Fruit fly (Drosophila melanogaster) whole organism, embryonic: ENCODE results near the gene Hecw.

Experiments
- Adf1 ChIP-seq: fragments of 200-800 bp; sonication (Bioruptor generic); IDR thresholded peaks from 2 replicates; pipeline ENCODE4 v1.3.6; 2022; ENCODE audit warnings: missing biosample characterization, missing genetic modification characterization
- Aef1 ChIP-seq: fragments of 200-800 bp; sonication (Bioruptor generic); IDR thresholded peaks from 3 replicates; pipeline ENCODE4 v1.3.6; 2022; ENCODE audit warnings: missing biosample characterization, missing genetic modification characterization
- CG10543 ChIP-seq: fragments of 200-800 bp; sonication (Bioruptor generic); optimal IDR thresholded peaks from 3 replicates; lab custom pipeline; 2017; ENCODE audit warnings: missing biosample characterization, mild to moderate bottlenecking, missing genetic modification characterization, moderate library complexity
- CG11456 ChIP-seq: fragments of 200-800 bp; sonication (Bioruptor generic); IDR thresholded peaks from 3 replicates; pipeline ENCODE4 v1.3.6; 2022; ENCODE audit warnings: missing biosample characterization, missing genetic modification characterization
- CG12391 ChIP-seq: fragments of 200-800 bp; sonication (Bioruptor generic); optimal IDR thresholded peaks from 3 replicates; lab custom pipeline; 2018; ENCODE audit warnings: missing biosample characterization, mild to moderate bottlenecking, missing genetic modification characterization, moderate library complexity
- CG14667 ChIP-seq: fragments of 200-800 bp; sonication (Bioruptor generic); IDR thresholded peaks from 2 replicates; pipeline ENCODE4 v1.3.6; 2022; ENCODE audit warnings: missing biosample characterization, missing genetic modification characterization
- CG18262 ChIP-seq: fragments of 200-800 bp; optimal IDR thresholded peaks from 3 replicates; lab custom pipeline; 2019; ENCODE audit warnings: missing biosample characterization, mild to moderate bottlenecking, missing genetic modification characterization, moderate library complexity
- CG2712 ChIP-seq: fragments of 200-800 bp; optimal IDR thresholded peaks from 3 replicates; lab custom pipeline; 2019; ENCODE audit warnings: missing biosample characterization, mild to moderate bottlenecking, missing genetic modification characterization, moderate library complexity
- CG3163 ChIP-seq: fragments of 200-800 bp; sonication (Bioruptor generic); optimal IDR thresholded peaks from 3 replicates; lab custom pipeline; 2016; ENCODE audit warnings: missing biosample characterization, missing genetic modification characterization
- CG32767 ChIP-seq: fragments of 200-800 bp; sonication (Bioruptor generic); IDR thresholded peaks from 2 replicates; pipeline ENCODE4 v1.3.6; 2022; ENCODE audit warnings: missing biosample characterization, missing genetic modification characterization
- CG6689 ChIP-seq: fragments of 200-800 bp; sonication (Bioruptor generic); IDR thresholded peaks from 2 replicates; pipeline ENCODE4 v1.3.6; 2022; ENCODE audit warnings: missing biosample characterization, missing genetic modification characterization
- CG8089 ChIP-seq: fragments of 200-800 bp; sonication (Bioruptor generic); optimal IDR thresholded peaks from 3 replicates; lab custom pipeline; 2016; ENCODE audit warnings: missing biosample characterization, missing genetic modification characterization
- CG8281 ChIP-seq: fragments of 200-800 bp; sonication (Bioruptor generic); optimal IDR thresholded peaks from 2 replicates; lab custom pipeline; 2018; ENCODE audit warnings: missing biosample characterization, mild to moderate bottlenecking, missing genetic modification characterization, moderate library complexity
- CG8290 ChIP-seq, 3 experiments: fragments of 200-800 bp; sonication (Bioruptor generic); optimal IDR thresholded peaks; 2 replicates each; lab custom pipeline; 2016 to 2019; ENCODE audit warnings: missing biosample characterization in 3 of 3, missing genetic modification characterization in 3 of 3, mild to moderate bottlenecking in 2 of 3, moderate library complexity in 1 of 3
- CG8765 ChIP-seq: fragments of 200-800 bp; sonication (Bioruptor generic); IDR thresholded peaks from 2 replicates; pipeline ENCODE4 v1.3.6; 2022; ENCODE audit warnings: missing biosample characterization, missing genetic modification characterization
- D19B ChIP-seq: fragments of 200-800 bp; sonication (Bioruptor generic); optimal IDR thresholded peaks from 2 replicates; lab custom pipeline; 2017; ENCODE audit warnings: missing biosample characterization, mild to moderate bottlenecking, missing genetic modification characterization
- Drgx ChIP-seq: fragments of 200-800 bp; sonication (Bioruptor generic); IDR thresholded peaks from 2 replicates; pipeline ENCODE4 v1.3.6; 2022; ENCODE audit warnings: missing biosample characterization, missing genetic modification characterization
- Fer1 ChIP-seq: fragments of 200-800 bp; sonication (Bioruptor generic); optimal IDR thresholded peaks from 2 replicates; lab custom pipeline; 2017; ENCODE audit warnings: missing biosample characterization, mild to moderate bottlenecking, missing genetic modification characterization
- GATAe ChIP-seq: fragments of 200-800 bp; sonication (Bioruptor generic); conservative IDR thresholded peaks from 2 replicates; pipeline ENCODE4 v1.3.6; 2022; ENCODE audit warnings: missing biosample characterization, missing genetic modification characterization
- HmgZ ChIP-seq: fragments of 200-800 bp; sonication (Bioruptor generic); optimal IDR thresholded peaks from 2 replicates; lab custom pipeline; 2018; ENCODE audit warnings: missing biosample characterization, mild to moderate bottlenecking, missing genetic modification characterization
- Hmr ChIP-seq: fragments of 200-800 bp; sonication (Bioruptor generic); optimal IDR thresholded peaks from 3 replicates; lab custom pipeline; 2017; ENCODE audit warnings: mild to moderate bottlenecking, missing biosample characterization, missing genetic modification reagents, missing genetic modification characterization
- Hr3 ChIP-seq: fragments of 200-800 bp; sonication (Bioruptor generic); optimal IDR thresholded peaks from 3 replicates; lab custom pipeline; 2016; ENCODE audit warnings: missing biosample characterization, missing genetic modification characterization
- Hr51 ChIP-seq, 2 experiments: fragments of 200-800 bp; sonication (Bioruptor generic); optimal IDR thresholded peaks; 2 replicates in 1 of 2; 3 replicates in 1 of 2; lab custom pipeline; 2016 to 2018; ENCODE audit warnings: missing biosample characterization in 2 of 2, missing genetic modification characterization in 2 of 2, mild to moderate bottlenecking in 1 of 2, moderate library complexity in 1 of 2
- Lhr ChIP-seq: fragments of 200-800 bp; sonication (Bioruptor generic); optimal IDR thresholded peaks from 3 replicates; lab custom pipeline; 2017; ENCODE audit warnings: mild to moderate bottlenecking, missing biosample characterization, missing genetic modification reagents, missing genetic modification characterization
- Nf-YC ChIP-seq: fragments of 200-800 bp; optimal IDR thresholded peaks from 3 replicates; lab custom pipeline; 2019; ENCODE audit warnings: missing biosample characterization, mild to moderate bottlenecking, missing genetic modification characterization, moderate library complexity
- PHDP ChIP-seq: fragments of 200-800 bp; sonication (Bioruptor generic); optimal IDR thresholded peaks from 3 replicates; lab custom pipeline; 2018; ENCODE audit warnings: missing biosample characterization, mild to moderate bottlenecking, missing genetic modification characterization, moderate library complexity
- Stat92E ChIP-seq, 3 experiments: fragments of >200 bp in 2 of 3; fragments of 200-800 bp in 1 of 3; sonication (Bioruptor generic) in 1 of 3; optimal IDR thresholded peaks; 2 replicates each; lab custom pipeline; 2017 to 2019; ENCODE audit warnings: missing biosample characterization in 3 of 3, missing genetic modification characterization in 3 of 3, mild to moderate bottlenecking in 1 of 3, moderate library complexity in 1 of 3
- amos ChIP-seq: fragments of 200-800 bp; sonication (Bioruptor generic); IDR thresholded peaks from 2 replicates; pipeline ENCODE4 v1.3.6; 2022; ENCODE audit warnings: missing biosample characterization, missing genetic modification characterization; ENCODE audit not compliant: partially characterized antibody
- crc ChIP-seq: fragments of 200-800 bp; sonication (Bioruptor generic); optimal IDR thresholded peaks from 2 replicates; lab custom pipeline; 2016; ENCODE audit warnings: missing biosample characterization, missing genetic modification characterization
- ems ChIP-seq: fragments of 200-800 bp; sonication (Bioruptor generic); optimal IDR thresholded peaks from 3 replicates; lab custom pipeline; 2016; ENCODE audit warnings: missing biosample characterization, missing genetic modification characterization
- esg ChIP-seq: fragments of 200-800 bp; sonication (Bioruptor generic); conservative IDR thresholded peaks from 2 replicates; pipeline ENCODE4 v1.3.6; 2022; ENCODE audit warnings: missing biosample characterization, missing genetic modification characterization
- fu2 ChIP-seq: fragments of 200-800 bp; sonication (Bioruptor generic); optimal IDR thresholded peaks from 2 replicates; lab custom pipeline; 2016; ENCODE audit warnings: missing biosample characterization, missing genetic modification characterization
- ind ChIP-seq: fragments of 200-800 bp; sonication (Bioruptor generic); optimal IDR thresholded peaks from 3 replicates; lab custom pipeline; 2016; ENCODE audit warnings: missing biosample characterization, missing genetic modification characterization
- inv ChIP-seq: fragments of 200-800 bp; sonication (Bioruptor generic); IDR thresholded peaks from 2 replicates; pipeline ENCODE4 v1.3.6; 2022; ENCODE audit warnings: missing biosample characterization, missing genetic modification characterization; ENCODE audit not compliant: partially characterized antibody
- jing ChIP-seq: fragments of 200-800 bp; sonication (Bioruptor generic); optimal IDR thresholded peaks from 2 replicates; lab custom pipeline; 2018; ENCODE audit warnings: missing biosample characterization, mild to moderate bottlenecking, missing genetic modification characterization
- lab ChIP-seq: fragments of 200-800 bp; sonication (Bioruptor generic); optimal IDR thresholded peaks from 3 replicates; lab custom pipeline; 2017; ENCODE audit warnings: missing biosample characterization, missing genetic modification characterization, mild to moderate bottlenecking, moderate library complexity, missing genetic modification reagents
- maf-S ChIP-seq: fragments of 200-800 bp; sonication (Bioruptor generic); optimal IDR thresholded peaks from 2 replicates; lab custom pipeline; 2016; ENCODE audit warnings: missing biosample characterization, missing genetic modification characterization
- rib ChIP-seq: fragments of 200-800 bp; sonication (Bioruptor generic); IDR thresholded peaks from 2 replicates; pipeline ENCODE4 v1.3.6; 2022; ENCODE audit warnings: missing biosample characterization, missing genetic modification characterization
- row ChIP-seq: fragments of 200-800 bp; sonication (Bioruptor generic); IDR thresholded peaks from 3 replicates; pipeline ENCODE4 v1.3.6; 2022; ENCODE audit warnings: missing biosample characterization, missing genetic modification characterization
- seq ChIP-seq: fragments of 200-800 bp; sonication (Bioruptor generic); IDR thresholded peaks from 2 replicates; pipeline ENCODE4 v1.3.6; 2022; ENCODE audit warnings: missing biosample characterization, missing genetic modification characterization
- shn ChIP-seq: fragments of 200-800 bp; sonication (Bioruptor generic); optimal IDR thresholded peaks from 3 replicates; lab custom pipeline; 2016; ENCODE audit warnings: missing biosample characterization, missing genetic modification characterization
- tap ChIP-seq: fragments of 200-800 bp; optimal IDR thresholded peaks from 3 replicates; lab custom pipeline; 2019; ENCODE audit warnings: missing biosample characterization, mild to moderate bottlenecking, missing genetic modification characterization, moderate library complexity
- tgo ChIP-seq: fragments of 200-800 bp; sonication (Bioruptor generic); IDR thresholded peaks from 3 replicates; pipeline ENCODE4 v1.3.6; 2022; ENCODE audit warnings: missing biosample characterization, missing genetic modification characterization
- ttk ChIP-seq: fragments of 200-800 bp; sonication (Bioruptor generic); IDR thresholded peaks from 2 replicates; pipeline ENCODE4 v2.1.2; 2022; ENCODE audit warnings: missing biosample characterization, missing genetic modification characterization
- unpg ChIP-seq: fragments of 200-800 bp; sonication (Bioruptor generic); optimal IDR thresholded peaks from 3 replicates; lab custom pipeline; 2018; ENCODE audit warnings: missing biosample characterization, mild to moderate bottlenecking, missing genetic modification characterization, moderate library complexity
- zf30C ChIP-seq: fragments of 200-800 bp; sonication (Bioruptor generic); optimal IDR thresholded peaks from 3 replicates; lab custom pipeline; 2018; ENCODE audit warnings: missing biosample characterization, mild to moderate bottlenecking, missing genetic modification characterization

The Hecw gene

DNA sequence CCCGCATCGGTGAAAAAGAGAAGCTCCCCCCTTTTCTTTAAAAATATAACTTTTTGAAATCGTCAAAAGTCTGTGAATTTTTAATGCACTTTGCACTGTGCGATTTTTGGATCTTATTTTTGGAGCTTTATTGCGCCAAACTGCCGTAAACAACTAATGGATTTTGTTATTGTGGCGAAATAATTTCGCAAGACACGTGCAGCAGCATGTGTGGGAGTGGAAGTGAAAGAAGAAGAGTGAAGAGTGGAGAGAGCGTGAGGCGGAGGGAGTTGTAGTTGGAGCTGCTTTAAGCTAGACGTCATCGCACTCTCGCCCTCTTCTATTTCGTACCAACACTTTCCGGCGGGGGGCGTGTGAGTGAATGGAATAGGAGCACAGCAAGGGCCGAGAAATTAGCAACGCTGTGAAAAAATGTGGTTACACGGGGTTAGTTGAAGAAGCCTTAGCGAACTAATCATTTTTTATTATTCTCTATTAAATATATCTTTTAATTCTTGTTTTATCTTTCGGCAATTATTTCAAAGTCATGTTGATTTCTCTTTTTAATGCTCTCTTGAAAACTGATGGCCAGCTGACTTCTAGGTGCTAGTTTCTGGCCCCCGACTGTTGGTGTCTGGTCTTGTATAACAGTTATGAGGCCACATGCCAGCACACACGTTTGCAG, 25.2 kb upstream of the Hecw start (continued):
- TF ChIP-seq ems (GFP tag; lab: Kevin White, UChicago) (peak; percentile 76), CG8281 (tag; lab: Kevin White, UChicago) (peak; percentile 75), CG18262 (tag; lab: Kevin White, UChicago) (peak; percentile 95), Nf-YC (tag; lab: Kevin White, UChicago) (peak; percentile 87), HmgZ (tag; lab: Kevin White, UChicago) (peak; percentile 97), CG14667 (peak; percentile 79), GATAe (GFP tag; lab: Robert Waterston, UW) (peak; percentile 77), CG8290 (GFP tag; optimal IDR thresholded peaks at IDR 0.05; lab: Kevin White, UChicago) (peak; percentile 70), CG8290 (tag; optimal IDR thresholded peaks at IDR 0.05; lab: Kevin White, UChicago) (peak; percentile 70 to 74), CG12391 (tag; lab: Kevin White, UChicago) (peak; percentile 96), Drgx (peak; percentile 96), shn (peak; percentile 17), inv (GFP tag; lab: Robert Waterston, UW) (no peak), jing (GFP tag; lab: Kevin White, UChicago) (peak; percentile 79), Hr51 (GFP tag; optimal IDR thresholded peaks at IDR 0.05; lab: Kevin White, UChicago) (peak; percentile 44 to 96), Fer1 (peak; percentile 97), amos (GFP tag; lab: Robert Waterston, UW) (no peak), PHDP (peak; percentile 96), Aef1 (peak; percentile 90), crc (peak; percentile 54), D19B (GFP tag; lab: Kevin White, UChicago) (peak; percentile 90), CG8089 (GFP tag; lab: Kevin White, UChicago) (no peak), ind (GFP tag; lab: Kevin White, UChicago) (peak; percentile 92), CG11456 (GFP tag; lab: Robert Waterston, UW) (peak; percentile 90), Lhr (GFP tag; lab: Kevin White, UChicago) (peak; percentile 83), CG3163 (GFP tag; lab: Kevin White, UChicago) (no peak)

DNA sequence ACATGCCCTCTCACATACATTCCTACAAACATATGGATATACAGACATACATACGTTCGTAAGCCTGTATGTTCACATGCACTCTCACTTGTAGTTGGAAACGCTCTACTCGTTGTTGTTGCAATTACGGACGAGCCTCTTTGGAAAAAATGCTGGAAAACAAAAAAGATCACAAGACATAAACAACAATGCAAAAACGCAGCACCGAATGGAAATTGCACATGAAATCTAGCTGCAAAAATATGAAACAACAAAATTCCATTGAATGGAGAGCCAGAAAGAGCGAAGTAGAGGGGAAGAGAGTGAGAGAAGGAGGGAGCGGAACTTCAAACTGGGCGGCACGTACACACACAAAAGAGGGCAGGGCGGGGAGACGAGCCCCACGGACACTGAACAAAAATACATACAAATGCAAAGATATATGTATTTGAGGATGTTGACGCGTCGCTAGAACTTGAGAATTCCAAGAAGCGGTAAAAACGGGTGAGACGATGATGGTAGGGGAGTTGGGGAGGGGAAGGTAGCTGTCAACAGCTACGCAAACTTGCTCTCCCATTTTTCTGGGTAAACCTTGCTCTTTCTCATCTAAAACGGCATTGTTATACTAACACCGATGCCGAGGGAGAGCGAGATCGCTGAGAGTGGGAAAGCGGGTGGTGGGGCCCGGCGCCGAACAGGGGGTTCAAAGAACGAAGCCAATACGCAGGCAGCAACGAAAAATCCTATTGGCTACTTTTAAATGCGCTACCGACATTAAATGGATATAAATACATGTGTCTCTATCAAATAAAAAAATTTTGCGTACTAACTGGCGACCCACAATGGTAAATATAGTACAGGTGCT, 24.4 kb upstream of the Hecw start:
- TF ChIP-seq row (GFP tag; lab: Robert Waterston, UW) = peak; percentile 90
- TF ChIP-seq seq (GFP tag; lab: Robert Waterston, UW) = 0 out of 2 replicates have a peak, but pooled peaks have one; percentile 13
- TF ChIP-seq fu2 = no peak
- peak; percentile 35; the same call in 1 of the 2 replicates for TF ChIP-seq esg
- TF ChIP-seq Adf1 (GFP tag; lab: Robert Waterston, UW) = peak; percentile 95
- TF ChIP-seq rib (GFP tag; lab: Robert Waterston, UW) = peak; percentile 78; the same call in 1 of the 2 replicates
- peak; percentile 46; the same call in 1 of the 2 replicates for TF ChIP-seq CG32767
- peak; percentile 31 for TF ChIP-seq zf30C
- peak; percentile 24 for TF ChIP-seq maf-S (GFP tag; lab: Kevin White, UChicago)
- TF ChIP-seq lab (GFP tag; lab: Kevin White, UChicago) = peak; percentile 44
- peak; percentile 27 for TF ChIP-seq tap (tag; lab: Kevin White, UChicago)
- no peak for TF ChIP-seq CG2712 (tag; lab: Kevin White, UChicago)
- no peak for TF ChIP-seq CG11456 (GFP tag; lab: Robert Waterston, UW)
- peak; percentile 50; the same call in 1 of the 2 replicates for TF ChIP-seq ttk (GFP tag; lab: Robert Waterston, UW)
- peak; percentile 32 for TF ChIP-seq Hmr
- peak; percentile 82 for TF ChIP-seq CG10543 (GFP tag; lab: Kevin White, UChicago)
- peak; percentile 13; the same call in 1 of the 3 replicates for TF ChIP-seq tgo (GFP tag; lab: Robert Waterston, UW)
- peak; percentile 15 for TF ChIP-seq unpg (GFP tag; lab: Kevin White, UChicago)
- no peak for TF ChIP-seq CG8765
- peak; percentile 54 for TF ChIP-seq CG6689
- peak; percentile 9 for TF ChIP-seq Hr3 (GFP tag; lab: Kevin White, UChicago)
- TF ChIP-seq Stat92E (GFP tag; optimal IDR thresholded peaks at IDR 0.05; lab: Kevin White, UChicago) = peak in 2 of 3 experiments; percentile 74 to 97
